Fruit fly (Drosophila melanogaster): ENCODE results near the gene CG42675.

The CG42675 gene

DNA sequence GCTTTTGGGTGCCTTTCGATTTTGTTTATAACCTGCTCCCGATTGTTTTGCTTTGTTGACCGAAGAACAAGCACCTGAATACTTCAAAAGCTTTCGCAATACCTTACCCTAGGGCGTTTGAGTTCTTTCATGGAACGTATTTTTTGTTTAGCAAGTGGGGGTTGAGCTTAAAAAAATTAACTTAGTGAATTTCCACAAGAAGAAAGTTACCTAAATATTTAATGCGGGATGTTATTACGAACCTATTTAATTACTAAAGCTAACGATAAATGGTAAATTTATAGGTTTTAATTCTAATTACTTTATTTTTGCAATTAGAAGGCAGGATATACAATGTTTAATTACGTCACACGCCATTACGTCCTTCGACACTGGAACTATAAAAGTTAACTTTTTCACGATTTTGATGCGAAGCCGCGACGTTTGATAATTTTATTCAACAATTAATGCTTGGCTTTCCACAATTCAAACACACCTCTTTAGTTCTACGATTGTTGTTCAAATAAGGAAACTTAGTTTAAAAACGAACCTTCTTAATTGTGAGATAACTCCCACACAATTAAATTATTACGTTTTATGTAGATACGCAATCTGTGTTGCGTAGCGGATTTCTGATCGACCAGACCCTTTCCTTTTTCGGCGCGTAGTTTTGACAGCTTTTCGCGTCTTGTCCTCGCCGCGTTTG is 48.0 kb downstream of the CG42675 start (continued):
- TF ChIP-seq fd85E (GFP tag; optimal IDR thresholded peaks at IDR 0.05) (no peak), CG16779 (tag; optimal IDR thresholded peaks at IDR 0.05) (no peak), Smox (GFP tag; optimal IDR thresholded peaks at IDR 0.05) (peak; percentile 62), CG3032 (tag; optimal IDR thresholded peaks at IDR 0.05) (peak; percentile 22), Met (GFP tag; optimal IDR thresholded peaks at IDR 0.05) (peak; percentile 58), CG6163 (GFP tag; IDR thresholded peaks at IDR 0.05) (0 out of 3 replicates have a peak, but pooled peaks have one; percentile 45), CG11902 (GFP tag; optimal IDR thresholded peaks at IDR 0.05) (peak; percentile 6), Eip78C (GFP tag) (peak; percentile 85), CG10669 (GFP tag; optimal IDR thresholded peaks at IDR 0.05) (no peak), CG11294 (GFP tag; IDR thresholded peaks at IDR 0.05) (no peak; the same call in 1 of the 2 replicates), CG6808 (GFP tag; optimal IDR thresholded peaks at IDR 0.05) (peak; percentile 8), Ets96B (tag; optimal IDR thresholded peaks at IDR 0.05) (no peak), lz (GFP tag; optimal IDR thresholded peaks at IDR 0.05) (peak; percentile 61), CG11762 (GFP tag; optimal IDR thresholded peaks at IDR 0.05; ENCODE audit: insufficient read depth) (no peak), fd59A (GFP tag; optimal IDR thresholded peaks at IDR 0.05) (peak; percentile 40), CG8119 (GFP tag; IDR thresholded peaks at IDR 0.05) (no peak), ss (GFP tag; optimal IDR thresholded peaks at IDR 0.05) (peak in 1 of 2 experiments; percentile 4), topi (GFP tag; optimal IDR thresholded peaks at IDR 0.05) (peak; percentile 61), CG4318 (GFP tag; optimal IDR thresholded peaks at IDR 0.05) (peak; percentile 59), Eip75B (GFP tag; optimal IDR thresholded peaks at IDR 0.05) (peak; percentile 34), dsx (GFP tag; optimal IDR thresholded peaks at IDR 0.05; ENCODE audit: poor library complexity, severe bottlenecking) (no peak), CG9139 (GFP tag; optimal IDR thresholded peaks at IDR 0.05) (no peak), Ets21C (GFP tag; optimal IDR thresholded peaks at IDR 0.05) (peak; percentile 16), Sox14 (GFP tag; optimal IDR thresholded peaks at IDR 0.05) (no peak)

DNA sequence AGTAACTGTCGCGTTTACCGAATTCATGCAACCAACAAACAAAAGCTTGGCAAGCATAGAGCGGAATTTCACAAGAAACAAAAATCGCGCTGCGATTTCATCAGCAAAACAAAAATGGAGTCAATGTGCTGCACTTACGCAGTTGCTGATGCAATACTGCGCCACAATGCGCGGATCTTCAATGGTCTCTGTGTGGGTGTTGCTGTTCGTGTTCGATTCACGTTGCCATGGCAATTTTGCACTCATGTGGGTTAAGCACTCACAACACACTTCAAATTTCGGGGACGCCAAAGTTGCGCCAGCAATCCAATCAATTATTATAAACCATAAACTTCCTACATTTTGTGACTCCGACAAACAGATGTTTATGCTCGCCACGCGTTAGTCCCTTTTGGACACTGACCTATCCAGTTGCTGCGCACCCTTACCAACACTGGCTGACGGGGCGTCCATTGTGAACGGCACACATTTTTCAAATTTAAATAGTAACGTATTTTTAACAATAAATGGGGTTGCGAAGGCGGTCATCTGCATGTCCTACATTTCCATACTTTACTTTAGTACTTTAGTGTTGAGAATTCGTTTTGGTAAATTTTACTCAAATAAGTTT is 48.7 kb downstream of the CG42675 start, which contains the start of gene CG2017:
Gene CG2017 (minus strand): TSS at position 374 of the 610 bp plus-strand sequence.
- TF ChIP-seq CG6792 (GFP tag; optimal IDR thresholded peaks at IDR 0.05) (no peak), CG10631 (GFP tag; optimal IDR thresholded peaks at IDR 0.05) (peak; percentile 23), dac (GFP tag; optimal IDR thresholded peaks at IDR 0.05) (no peak), Ets96B (tag; optimal IDR thresholded peaks at IDR 0.05) (no peak), eg (GFP tag; IDR thresholded peaks at IDR 0.05) (peak; percentile 21; the same call in 1 of the 3 replicates), fkh (GFP tag; optimal IDR thresholded peaks at IDR 0.05) (no peak), CG15336 (GFP tag; IDR thresholded peaks at IDR 0.05) (peak; percentile 34; the same call in 1 of the 2 replicates), CG11762 (GFP tag; optimal IDR thresholded peaks at IDR 0.05; ENCODE audit: insufficient read depth) (no peak), CG11294 (GFP tag; IDR thresholded peaks at IDR 0.05) (no peak), CG11902 (GFP tag; optimal IDR thresholded peaks at IDR 0.05) (no peak), CG16779 (tag; optimal IDR thresholded peaks at IDR 0.05) (no peak), Sox14 (GFP tag; optimal IDR thresholded peaks at IDR 0.05) (peak; percentile 77), Hr38 (GFP tag; optimal IDR thresholded peaks at IDR 0.05) (no peak), CG4318 (GFP tag; optimal IDR thresholded peaks at IDR 0.05) (no peak), Hr39 (GFP tag; optimal IDR thresholded peaks at IDR 0.05) (peak; percentile 22), Ets21C (GFP tag; optimal IDR thresholded peaks at IDR 0.05) (peak; percentile 15), Smox (GFP tag; optimal IDR thresholded peaks at IDR 0.05) (peak; percentile 27), Eip75B (GFP tag; optimal IDR thresholded peaks at IDR 0.05) (no peak), spab (GFP tag; optimal IDR thresholded peaks at IDR 0.05) (no peak), CG6808 (GFP tag; optimal IDR thresholded peaks at IDR 0.05) (peak; percentile 5), CG6854 (GFP tag; optimal IDR thresholded peaks at IDR 0.05) (no peak), fd85E (GFP tag; optimal IDR thresholded peaks at IDR 0.05) (no peak), fd59A (GFP tag; optimal IDR thresholded peaks at IDR 0.05) (no peak), pdm3 (GFP tag; optimal IDR thresholded peaks at IDR 0.05) (peak; percentile 11), CG8119 (GFP tag; IDR thresholded peaks at IDR 0.05) (no peak), CG3032 (tag; optimal IDR thresholded peaks at IDR 0.05) (peak; percentile 19), salr (GFP tag; optimal IDR thresholded peaks at IDR 0.05) (no peak), svp (GFP tag) (peak; percentile 83), Eip78C (GFP tag) (peak; percentile 58), CG9139 (GFP tag; optimal IDR thresholded peaks at IDR 0.05) (no peak), CG7368 (GFP tag; optimal IDR thresholded peaks at IDR 0.05) (no peak), OdsH (GFP tag; optimal IDR thresholded peaks at IDR 0.05) (peak; percentile 25), esn (GFP tag; optimal IDR thresholded peaks at IDR 0.05) (peak; percentile 46), acj6 (GFP tag; optimal IDR thresholded peaks at IDR 0.05) (no peak), CG10669 (GFP tag; optimal IDR thresholded peaks at IDR 0.05) (no peak), CG34406 (GFP tag; optimal IDR thresholded peaks at IDR 0.05) (peak; percentile 23), Hr4 (GFP tag; optimal IDR thresholded peaks at IDR 0.05) (no peak), net (GFP tag; optimal IDR thresholded peaks at IDR 0.05) (peak; percentile 4), CG3919 (GFP tag; optimal IDR thresholded peaks at IDR 0.05) (peak; percentile 49)

Measured in whole organism, prepupa.